Worm (Caenorhabditis elegans) whole organism, L4 larva: ENCODE measurements around the gene ZK470.2.

ENCODE experiments used
- aly-2 ChIP-seq: sonication (generic microtip); optimal IDR thresholded peaks from 2 replicates; lab custom pipeline; 2018; ENCODE audit warnings: missing biosample characterization, missing genetic modification characterization
- snpc-4 ChIP-seq: fragments of 150-350 bp; optimal IDR thresholded peaks from 2 replicates; lab custom pipeline; 2014; ENCODE audit warnings: missing biosample characterization, missing genetic modification characterization

ce11 chrX:4138413-4139193, 3.6 kb downstream of the ZK470.2 start:
- TF ChIP-seq snpc-4 (tag; lab: Kevin White, UChicago) (no peak), aly-2 (tag; lab: Kevin White, UChicago) (no peak)
